Worm (Caenorhabditis elegans) whole organism, L2 larva: Measurements from ENCODE around the gene yars-2.
A peak's percentile ranks its signal among the peaks of the same experiment; 100 is the strongest.

Source experiments
- dmd-4 ChIP-seq: sonication (generic microtip); optimal IDR thresholded peaks from 2 replicates; lab custom pipeline; 2017; ENCODE audit warnings: missing biosample characterization, missing genetic modification characterization
- egl-27 ChIP-seq: sonication (generic microtip); optimal IDR thresholded peaks from 3 replicates; lab custom pipeline; 2017; ENCODE audit warnings: missing biosample characterization, missing genetic modification reagents, missing genetic modification characterization
- lin-13 ChIP-seq: fragments of 150-350 bp; optimal IDR thresholded peaks from 2 replicates; lab custom pipeline; 2014; ENCODE audit warnings: missing biosample characterization, missing genetic modification reagents, missing genetic modification characterization
- lin-39 ChIP-seq: fragments of 150-350 bp; optimal IDR thresholded peaks from 2 replicates; lab custom pipeline; 2014; ENCODE audit warnings: missing biosample characterization, missing genetic modification reagents, missing genetic modification characterization
- lsy-2 ChIP-seq, 2 experiments: fragments of 150-350 bp in 1 of 2; sonication (generic microtip) in 1 of 2; optimal IDR thresholded peaks; 2 replicates each; lab custom pipeline; 2014 to 2017; ENCODE audit warnings: missing biosample characterization in 2 of 2, missing genetic modification characterization in 2 of 2
- mab-5 ChIP-seq: fragments of 150-350 bp; optimal IDR thresholded peaks from 2 replicates; lab custom pipeline; 2014; ENCODE audit warnings: missing biosample characterization, missing genetic modification characterization
- nhr-10 ChIP-seq: sonication (generic microtip); optimal IDR thresholded peaks from 2 replicates; lab custom pipeline; 2017; ENCODE audit warnings: missing biosample characterization, missing genetic modification characterization
- nhr-129 ChIP-seq: fragments of 150-350 bp; optimal IDR thresholded peaks from 2 replicates; lab custom pipeline; 2014; ENCODE audit warnings: missing biosample characterization, missing genetic modification characterization
- skn-1 ChIP-seq: sonication (generic microtip); optimal IDR thresholded peaks from 2 replicates; lab custom pipeline; 2017; ENCODE audit warnings: missing biosample characterization, missing genetic modification characterization
- ztf-11 ChIP-seq: sonication (generic microtip); optimal IDR thresholded peaks from 2 replicates; lab custom pipeline; 2017; ENCODE audit warnings: missing biosample characterization, missing genetic modification characterization
- ztf-4 ChIP-seq: fragments of 150-350 bp; optimal IDR thresholded peaks from 2 replicates; lab custom pipeline; 2014; ENCODE audit warnings: missing biosample characterization, missing genetic modification characterization

DNA sequence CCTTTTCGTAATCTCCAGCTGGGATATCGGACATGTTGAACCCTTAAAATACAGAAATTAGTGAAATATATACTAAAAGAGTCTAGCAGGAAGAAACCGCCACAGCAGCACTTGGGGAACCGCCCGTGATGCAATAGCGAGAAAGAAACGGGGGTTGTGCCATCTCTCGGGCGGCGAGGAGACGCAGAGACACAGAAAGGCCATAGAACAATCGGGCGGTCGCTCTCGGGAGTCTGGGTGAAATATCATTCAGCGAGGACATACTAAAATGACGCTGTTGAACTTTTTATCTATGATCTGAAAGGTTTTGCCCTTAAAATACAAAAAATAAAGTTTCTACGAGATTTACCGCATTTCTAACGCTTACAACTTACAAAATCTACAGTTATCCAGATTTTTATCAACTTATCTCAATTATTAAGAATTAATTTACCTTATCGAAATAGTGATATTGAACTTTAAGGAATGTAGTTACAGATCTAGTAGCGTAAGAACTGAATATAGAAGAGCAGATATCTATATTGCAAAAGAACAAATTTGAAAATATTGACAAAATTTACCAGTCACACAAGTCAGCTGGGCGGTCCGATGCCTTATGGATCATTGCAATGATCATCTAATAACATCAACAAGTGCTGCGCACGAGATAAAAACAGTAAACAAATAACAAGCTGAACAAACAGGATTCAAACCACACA is 36.1 kb upstream of the yars-2 start, which contains the start of gene cyc-2.1:
- TF ChIP-seq nhr-129 (tag; lab: Kevin White, UChicago): peak; percentile 95
- TF ChIP-seq dmd-4: no peak
- TF ChIP-seq skn-1 (tag; lab: Kevin White, UChicago): no peak
- TF ChIP-seq lin-13 (GFP tag; lab: Kevin White, UChicago): peak; percentile 67
- TF ChIP-seq ztf-4: peak; percentile 74
- TF ChIP-seq ztf-11 (tag; lab: Kevin White, UChicago): no peak
- TF ChIP-seq mab-5: peak; percentile 38
- TF ChIP-seq egl-27 (tag; lab: Kevin White, UChicago): no peak
- no peak for TF ChIP-seq lin-39 (tag; lab: Kevin White, UChicago)
- no peak for TF ChIP-seq nhr-10 (tag; lab: Kevin White, UChicago)
- TF ChIP-seq lsy-2 (tag; optimal IDR thresholded peaks at IDR 0.05; lab: Kevin White, UChicago): peak; percentile 59 to 87
